Worm (Caenorhabditis elegans) whole organism, L4/young adult: ENCODE results near the gene fbxa-18.

Experiments used
- W03F9.2 ChIP-seq: fragments of 150-350 bp; optimal IDR thresholded peaks from 2 replicates; lab custom pipeline; 2014; ENCODE audit warnings: missing biosample characterization, missing genetic modification characterization
- dao-5 ChIP-seq: sonication (generic microtip); optimal IDR thresholded peaks from 2 replicates; lab custom pipeline; 2016; ENCODE audit warnings: missing genotype, missing genetic modification characterization, moderate library complexity, missing compliant biosample characterization
- him-1 ChIP-seq: sonication (generic microtip); optimal IDR thresholded peaks from 2 replicates; lab custom pipeline; 2016; ENCODE audit warnings: missing genotype, missing genetic modification reagents, missing genetic modification characterization, missing compliant biosample characterization

ce11 chrV:16145009-16145408 lies 2.5 kb downstream of the fbxa-18 start:
- TF ChIP-seq him-1 (tag; lab: Kevin White, UChicago) (no peak), dao-5 (tag; lab: Kevin White, UChicago) (no peak), W03F9.2 (tag; lab: Kevin White, UChicago) (no peak)
